Worm (Caenorhabditis elegans) whole organism, young adult: Measurements from ENCODE around the gene ZK180.7.
A peak's percentile ranks its signal among the peaks of the same experiment; 100 is the strongest.

ENCODE experiments used
- B0261.1 ChIP-seq: sonication (generic microtip); optimal IDR thresholded peaks from 2 replicates; lab custom pipeline; 2016; ENCODE audit warnings: mild to moderate bottlenecking, missing genetic modification characterization, moderate library complexity, missing compliant biosample characterization
- C17E4.6 ChIP-seq: fragments of 200-800 bp; sonication (Bioruptor generic); IDR thresholded peaks from 2 replicates; pipeline ENCODE4 v1.3.6; 2022; ENCODE audit warnings: missing genetic modification reagents, missing genetic modification characterization, missing compliant biosample characterization
- D2030.7 ChIP-seq: fragments of 200-800 bp; sonication (Bioruptor generic); IDR thresholded peaks from 2 replicates; pipeline ENCODE4 v1.3.6; 2022; ENCODE audit warnings: missing genetic modification reagents, missing genetic modification characterization, missing compliant biosample characterization
- F10E7.11 ChIP-seq: sonication (generic microtip); optimal IDR thresholded peaks from 2 replicates; lab custom pipeline; 2017; ENCODE audit warnings: mild to moderate bottlenecking, missing genetic modification characterization, moderate library complexity, missing compliant biosample characterization
- F22D6.2 ChIP-seq: sonication (generic microtip); optimal IDR thresholded peaks from 2 replicates; lab custom pipeline; 2016; ENCODE audit warnings: mild to moderate bottlenecking, missing genetic modification characterization, missing compliant biosample characterization
- F23B12.7 ChIP-seq: sonication (generic microtip); optimal IDR thresholded peaks from 2 replicates; lab custom pipeline; 2017; ENCODE audit warnings: missing genetic modification characterization, mild to moderate bottlenecking, missing compliant biosample characterization, antibody characterized with exemption, moderate library complexity; ENCODE audit not compliant: insufficient read depth
- F37B4.10 ChIP-seq: fragments of 200-800 bp; sonication (Bioruptor generic); IDR thresholded peaks from 2 replicates; pipeline ENCODE4 v1.3.6; 2022; ENCODE audit warnings: missing genetic modification characterization, missing compliant biosample characterization
- F49E8.2 ChIP-seq: sonication (generic microtip); optimal IDR thresholded peaks from 3 replicates; lab custom pipeline; 2017; ENCODE audit warnings: missing genetic modification characterization, mild to moderate bottlenecking, missing compliant biosample characterization, antibody characterized with exemption, moderate library complexity; ENCODE audit not compliant: insufficient read depth
- K12H6.12 ChIP-seq: fragments of 200-800 bp; sonication (Bioruptor generic); optimal IDR thresholded peaks from 2 replicates; lab custom pipeline; 2018; ENCODE audit warnings: mild to moderate bottlenecking, missing genetic modification characterization, missing compliant biosample characterization
- T07F8.4 ChIP-seq: sonication (generic microtip); optimal IDR thresholded peaks from 2 replicates; lab custom pipeline; 2016; ENCODE audit warnings: mild to moderate bottlenecking, missing genetic modification characterization, moderate library complexity, missing compliant biosample characterization
- Y53F4B.3 ChIP-seq: fragments of 200-800 bp; sonication (Bioruptor generic); IDR thresholded peaks from 2 replicates; pipeline ENCODE4 v1.3.6; 2022; ENCODE audit warnings: missing genetic modification reagents, missing genetic modification characterization, missing compliant biosample characterization
- Y95B8A.8 ChIP-seq: fragments of 200-800 bp; sonication (Bioruptor generic); IDR thresholded peaks from 2 replicates; pipeline ENCODE4 v1.3.6; 2022; ENCODE audit warnings: missing genetic modification reagents, missing genetic modification characterization, missing compliant biosample characterization
- ama-1 ChIP-seq, 3 experiments: fragments of 150-350 bp in 1 of 3; sonication (generic microtip) in 2 of 3; optimal IDR thresholded peaks; 2 replicates each; lab custom pipeline; 2014 to 2018; ENCODE audit warnings: missing biosample characterization in 2 of 3, missing genetic modification characterization in 2 of 3, missing genetic modification reagents in 2 of 3
- athp-1 ChIP-seq: sonication (generic microtip); optimal IDR thresholded peaks from 2 replicates; lab custom pipeline; 2017; ENCODE audit warnings: mild to moderate bottlenecking, missing genetic modification characterization, missing compliant biosample characterization
- bed-2 ChIP-seq: fragments of 200-800 bp; sonication (Bioruptor generic); IDR thresholded peaks from 2 replicates; pipeline ENCODE4 v1.3.6; 2022; ENCODE audit warnings: missing genetic modification reagents, missing genetic modification characterization, missing compliant biosample characterization
- ceh-100 ChIP-seq: fragments of 200-800 bp; sonication (Bioruptor generic); IDR thresholded peaks from 2 replicates; pipeline ENCODE4 v1.3.6; 2022; ENCODE audit warnings: missing genetic modification reagents, missing genetic modification characterization, missing compliant biosample characterization
- ceh-58 ChIP-seq: fragments of 200-800 bp; sonication (Bioruptor generic); IDR thresholded peaks from 2 replicates; pipeline ENCODE4 v1.3.6; 2022; ENCODE audit warnings: missing genetic modification characterization, missing compliant biosample characterization
- ceh-79 ChIP-seq: sonication (generic microtip); optimal IDR thresholded peaks from 2 replicates; lab custom pipeline; 2017; ENCODE audit warnings: mild to moderate bottlenecking, missing genetic modification characterization, missing compliant biosample characterization
- chd-7 ChIP-seq: sonication (generic microtip); optimal IDR thresholded peaks from 2 replicates; lab custom pipeline; 2016; ENCODE audit warnings: mild to moderate bottlenecking, missing genetic modification characterization, moderate library complexity, missing compliant biosample characterization
- die-1 ChIP-seq: sonication (generic microtip); optimal IDR thresholded peaks from 2 replicates; lab custom pipeline; 2016; ENCODE audit warnings: missing genotype, mild to moderate bottlenecking, missing genetic modification characterization, missing compliant biosample characterization
- efl-1 ChIP-seq: fragments of 150-350 bp; optimal IDR thresholded peaks from 2 replicates; lab custom pipeline; 2014; ENCODE audit warnings: missing biosample characterization, missing genetic modification reagents, missing genetic modification characterization
- egrh-3 ChIP-seq: fragments of 200-800 bp; sonication (Bioruptor generic); IDR thresholded peaks from 2 replicates; pipeline ENCODE4 v1.3.6; 2022; ENCODE audit warnings: missing genetic modification reagents, missing genetic modification characterization, missing compliant biosample characterization
- gei-17 ChIP-seq: fragments of 200-800 bp; sonication (Bioruptor generic); optimal IDR thresholded peaks from 2 replicates; lab custom pipeline; 2018; ENCODE audit warnings: mild to moderate bottlenecking, missing genetic modification characterization, missing compliant biosample characterization
- hmg-1.2 ChIP-seq: fragments of 200-800 bp; sonication (Bioruptor generic); IDR thresholded peaks from 2 replicates; pipeline ENCODE4 v1.3.6; 2022; ENCODE audit warnings: missing genetic modification reagents, missing genetic modification characterization, missing compliant biosample characterization
- let-607 ChIP-seq, 2 experiments: fragments of 200-800 bp in 1 of 2; sonication (Bioruptor generic) in 1 of 2; sonication (generic microtip) in 1 of 2; optimal IDR thresholded peaks; 2 replicates each; lab custom pipeline; 2016 to 2018; ENCODE audit warnings: mild to moderate bottlenecking in 2 of 2, missing compliant biosample characterization in 2 of 2, missing genetic modification characterization in 2 of 2, moderate library complexity in 2 of 2, missing genotype in 1 of 2
- lin-26 ChIP-seq: fragments of 200-800 bp; sonication (Bioruptor generic); IDR thresholded peaks from 2 replicates; pipeline ENCODE4 v1.3.6; 2022; ENCODE audit warnings: missing genetic modification reagents, missing genetic modification characterization, missing compliant biosample characterization
- lin-35 ChIP-seq, 3 experiments: fragments of 150-350 bp in 2 of 3; sonication (generic microtip) in 1 of 3; optimal IDR thresholded peaks; 2 replicates each; lab custom pipeline; 2014 to 2018; ENCODE audit warnings: missing biosample characterization in 3 of 3, missing genetic modification characterization in 3 of 3, missing genetic modification reagents in 3 of 3
- lin-54 ChIP-seq: fragments of 200-800 bp; sonication (Bioruptor generic); optimal IDR thresholded peaks from 2 replicates; lab custom pipeline; 2018; ENCODE audit warnings: mild to moderate bottlenecking, missing genetic modification characterization, missing compliant biosample characterization
- madf-8 ChIP-seq: fragments of 200-800 bp; sonication (Bioruptor generic); conservative IDR thresholded peaks from 2 replicates; pipeline ENCODE4 v1.3.6; 2022; ENCODE audit warnings: missing genetic modification reagents, missing genetic modification characterization, missing compliant biosample characterization
- mel-28 ChIP-seq: sonication (generic microtip); optimal IDR thresholded peaks from 2 replicates; lab custom pipeline; 2016; ENCODE audit warnings: borderline replicate concordance, mild to moderate bottlenecking, missing genetic modification characterization, missing compliant biosample characterization
- nfya-2 ChIP-seq: fragments of 200-800 bp; sonication (Bioruptor generic); IDR thresholded peaks from 2 replicates; pipeline ENCODE4 v1.3.6; 2022; ENCODE audit warnings: missing genetic modification reagents, missing genetic modification characterization, missing compliant biosample characterization
- nfyb-1 ChIP-seq: fragments of 200-800 bp; sonication (Bioruptor generic); IDR thresholded peaks from 2 replicates; pipeline ENCODE4 v1.3.6; 2022; ENCODE audit warnings: missing genetic modification reagents, missing genetic modification characterization, missing compliant biosample characterization
- nhr-179 ChIP-seq: sonication (generic microtip); optimal IDR thresholded peaks from 2 replicates; lab custom pipeline; 2016; ENCODE audit warnings: mild to moderate bottlenecking, missing genetic modification characterization, missing compliant biosample characterization
- nhr-90 ChIP-seq: sonication (generic microtip); optimal IDR thresholded peaks from 2 replicates; lab custom pipeline; 2016; ENCODE audit warnings: missing genotype, mild to moderate bottlenecking, missing genetic modification characterization, missing compliant biosample characterization
- rcor-1 ChIP-seq: fragments of 200-800 bp; sonication (Bioruptor generic); IDR thresholded peaks from 2 replicates; pipeline ENCODE4 v1.3.6; 2022; ENCODE audit warnings: missing genetic modification reagents, missing genetic modification characterization, missing compliant biosample characterization
- snpc-1.3 ChIP-seq: sonication (generic microtip); optimal IDR thresholded peaks from 2 replicates; lab custom pipeline; 2017; ENCODE audit warnings: missing genetic modification characterization, mild to moderate bottlenecking, missing compliant biosample characterization, antibody characterized with exemption, moderate library complexity, missing genotype, missing genetic modification reagents; ENCODE audit not compliant: insufficient read depth
- snpc-4 ChIP-seq, 5 experiments: fragments of 150-350 bp in 1 of 5; sonication (generic microtip) in 4 of 5; optimal IDR thresholded peaks; 2 replicates each; lab custom pipeline; 2014 to 2018; ENCODE audit warnings: missing genetic modification characterization in 5 of 5, missing biosample characterization in 3 of 5, antibody characterized with exemption in 2 of 5, mild to moderate bottlenecking in 2 of 5, missing compliant biosample characterization in 2 of 5, missing genotype in 2 of 5, moderate library complexity in 2 of 5, missing genetic modification reagents in 1 of 5
- somi-1 ChIP-seq: fragments of 200-800 bp; sonication (Bioruptor generic); optimal IDR thresholded peaks from 2 replicates; lab custom pipeline; 2018; ENCODE audit warnings: mild to moderate bottlenecking, missing genetic modification characterization, missing compliant biosample characterization
- sptf-2 ChIP-seq: fragments of 200-800 bp; sonication (Bioruptor generic); optimal IDR thresholded peaks from 2 replicates; lab custom pipeline; 2018; ENCODE audit warnings: mild to moderate bottlenecking, missing genetic modification characterization, missing compliant biosample characterization
- tbp1 ChIP-seq: fragments of 200-800 bp; sonication (Bioruptor generic); optimal IDR thresholded peaks from 2 replicates; lab custom pipeline; 2018; ENCODE audit warnings: mild to moderate bottlenecking, missing genetic modification characterization, missing compliant biosample characterization
- tlf-1 ChIP-seq: fragments of 200-800 bp; sonication (Bioruptor generic); optimal IDR thresholded peaks from 2 replicates; lab custom pipeline; 2018; ENCODE audit warnings: mild to moderate bottlenecking, missing genetic modification characterization, missing compliant biosample characterization
- ztf-18 ChIP-seq: sonication (generic microtip); optimal IDR thresholded peaks from 2 replicates; lab custom pipeline; 2016; ENCODE audit warnings: missing genotype, mild to moderate bottlenecking, missing genetic modification characterization, missing compliant biosample characterization
- ztf-22 ChIP-seq: fragments of 200-800 bp; sonication (Bioruptor generic); optimal IDR thresholded peaks from 2 replicates; lab custom pipeline; 2018; ENCODE audit warnings: mild to moderate bottlenecking, missing genetic modification characterization, moderate library complexity, missing compliant biosample characterization
- ztf-26 ChIP-seq: sonication (generic microtip); optimal IDR thresholded peaks from 2 replicates; lab custom pipeline; 2017; ENCODE audit warnings: missing genetic modification characterization, missing compliant biosample characterization
- ztf-3 ChIP-seq: fragments of 200-800 bp; sonication (Bioruptor generic); optimal IDR thresholded peaks from 2 replicates; lab custom pipeline; 2018; ENCODE audit warnings: mild to moderate bottlenecking, missing genetic modification characterization, missing compliant biosample characterization

ZK180.7 gene

ce11 chrIV:4468046-4468727 lies 22.2 kb upstream of the ZK180.7 start (continued):
- TF ChIP-seq gei-17, result no peak
- TF ChIP-seq bed-2 (GFP tag; lab: Robert Waterston, UW), result no peak
- TF ChIP-seq Y53F4B.3 (GFP tag; lab: Robert Waterston, UW), result no peak
- TF ChIP-seq ztf-3 (GFP tag; lab: Kevin White, UChicago), result peak; percentile 12
- no peak for TF ChIP-seq ceh-100 (GFP tag; lab: Robert Waterston, UW)
- peak; percentile 30 for TF ChIP-seq snpc-4 (GFP tag; optimal IDR thresholded peaks at IDR 0.05; lab: Kevin White, UChicago)
- TF ChIP-seq snpc-4 (tag; optimal IDR thresholded peaks at IDR 0.05; lab: Kevin White, UChicago), result peak in 3 of 4 experiments; percentile 12 to 64 (median 18)
- peak in 2 of 3 experiments; percentile 53 to 73 for TF ChIP-seq lin-35 (GFP tag; optimal IDR thresholded peaks at IDR 0.05; lab: Kevin White, UChicago)
- peak; percentile 33; the same call in 1 of the 2 replicates for TF ChIP-seq D2030.7 (GFP tag; lab: Robert Waterston, UW)
- no peak for TF ChIP-seq ztf-22
- peak; percentile 98 for TF ChIP-seq ama-1 (optimal IDR thresholded peaks at IDR 0.05; lab: Kevin White, UChicago)
- TF ChIP-seq ama-1 (GFP tag; optimal IDR thresholded peaks at IDR 0.05; lab: Kevin White, UChicago), result peak in 1 of 2 experiments; percentile 13
- peak; percentile 68 for TF ChIP-seq Y95B8A.8 (GFP tag; lab: Robert Waterston, UW)
- peak; percentile 86 for TF ChIP-seq ceh-79 (tag; lab: Kevin White, UChicago)
- 0 out of 2 replicates have a peak, but pooled peaks have one; percentile 21 for TF ChIP-seq nfyb-1 (GFP tag; lab: Robert Waterston, UW)
- TF ChIP-seq somi-1, result peak; percentile 73
- TF ChIP-seq B0261.1 (tag; lab: Kevin White, UChicago), result no peak
- peak; percentile 16 for TF ChIP-seq F22D6.2
- peak; percentile 7 to 43 for TF ChIP-seq let-607 (tag; optimal IDR thresholded peaks at IDR 0.05; lab: Kevin White, UChicago)
- no peak for TF ChIP-seq F37B4.10 (GFP tag; lab: Robert Waterston, UW)
- peak; percentile 59 for TF ChIP-seq madf-8 (GFP tag; lab: Robert Waterston, UW)
- no peak for TF ChIP-seq F10E7.11 (tag; lab: Kevin White, UChicago)
- peak; percentile 82 for TF ChIP-seq ztf-26 (tag; lab: Kevin White, UChicago)
- TF ChIP-seq egrh-3 (GFP tag; lab: Robert Waterston, UW), result peak; percentile 55
- no peak for TF ChIP-seq T07F8.4 (tag; lab: Kevin White, UChicago)
- no peak for TF ChIP-seq F23B12.7 (tag; lab: Kevin White, UChicago)
- peak; percentile 65 for TF ChIP-seq nhr-90 (tag; lab: Kevin White, UChicago)
- peak; percentile 67 for TF ChIP-seq F49E8.2 (tag; lab: Kevin White, UChicago)
- TF ChIP-seq lin-54, result peak; percentile 54
- TF ChIP-seq tlf-1, result peak; percentile 69
- peak; percentile 60 for TF ChIP-seq tbp1 (GFP tag; lab: Kevin White, UChicago)
- no peak for TF ChIP-seq ceh-58
- no peak for TF ChIP-seq mel-28 (tag; lab: Kevin White, UChicago)
- peak; percentile 75 for TF ChIP-seq athp-1 (tag; lab: Kevin White, UChicago)
- TF ChIP-seq hmg-1.2 (GFP tag; lab: Robert Waterston, UW), result peak; percentile 14; the same call in 1 of the 2 replicates
- TF ChIP-seq die-1, result peak; percentile 1
- peak; percentile 12; the same call in 1 of the 2 replicates for TF ChIP-seq rcor-1
- peak; percentile 41 for TF ChIP-seq K12H6.12 (tag; lab: Kevin White, UChicago)
- no peak; the same call in 1 of the 2 replicates for TF ChIP-seq lin-26 (GFP tag; lab: Robert Waterston, UW)
- no peak for TF ChIP-seq C17E4.6 (GFP tag; lab: Robert Waterston, UW)
- peak; percentile 34 for TF ChIP-seq efl-1 (GFP tag; lab: Kevin White, UChicago)
- TF ChIP-seq snpc-1.3 (tag; lab: Kevin White, UChicago), result no peak
- peak; percentile 69 for TF ChIP-seq chd-7 (tag; lab: Kevin White, UChicago)
- no peak for TF ChIP-seq sptf-2 (GFP tag; lab: Kevin White, UChicago)
- no peak for TF ChIP-seq nhr-179 (tag; lab: Kevin White, UChicago)
- no peak for TF ChIP-seq nfya-2 (GFP tag; lab: Robert Waterston, UW)
- peak; percentile 36 for TF ChIP-seq ztf-18
